Fruit fly (Drosophila melanogaster): Measurements from ENCODE around the gene Hel25E.
A peak's percentile ranks its signal among the peaks of the same experiment; 100 is the strongest.

Gene Hel25E

DNA sequence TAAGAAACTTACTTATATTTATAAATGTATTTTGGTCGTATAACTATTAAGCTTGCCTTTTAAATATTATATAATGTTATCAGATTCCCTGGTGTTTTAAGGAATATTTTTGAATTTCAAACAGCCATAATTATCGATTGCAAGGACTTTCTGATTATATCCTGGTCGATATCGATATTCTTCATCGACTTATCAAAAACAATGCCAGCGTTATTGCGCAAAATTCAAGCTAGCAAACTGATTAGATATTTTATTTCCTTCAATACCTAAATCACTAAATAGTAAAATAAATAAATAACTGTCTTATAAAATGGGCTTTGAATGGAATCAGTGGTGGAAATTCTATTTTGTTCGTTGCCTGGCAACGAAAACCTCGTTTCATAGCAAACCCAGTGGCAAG is 24.7 kb downstream of the Hel25E start, which contains the start of gene CG14020:
Gene CG14020, plus strand, starts transcription at position 345 of the 400 bp plus-strand sequence.
- TF ChIP-seq N (GFP tag; optimal IDR thresholded peaks at IDR 0.05), result no peak
- TF ChIP-seq Hr83 (GFP tag; optimal IDR thresholded peaks at IDR 0.05; ENCODE audit: poor library complexity, severe bottlenecking), result no peak
- no peak for TF ChIP-seq HLH106 (tag; optimal IDR thresholded peaks at IDR 0.05)
- TF ChIP-seq woc (GFP tag; optimal IDR thresholded peaks at IDR 0.05), result no peak
- TF ChIP-seq Hnf4 (GFP tag; optimal IDR thresholded peaks at IDR 0.05), result no peak
- no peak for TF ChIP-seq sage (GFP tag; optimal IDR thresholded peaks at IDR 0.05)
- TF ChIP-seq OdsH (GFP tag; optimal IDR thresholded peaks at IDR 0.05), result no peak
- no peak for TF ChIP-seq ey (GFP tag; optimal IDR thresholded peaks at IDR 0.05)
- TF ChIP-seq psq (GFP tag; optimal IDR thresholded peaks at IDR 0.05), result no peak
- TF ChIP-seq sv (GFP tag; optimal IDR thresholded peaks at IDR 0.05), result no peak
- no peak for TF ChIP-seq usp (GFP tag; optimal IDR thresholded peaks at IDR 0.05)
- TF ChIP-seq Mio (GFP tag; optimal IDR thresholded peaks at IDR 0.05), result no peak
- no peak for TF ChIP-seq foxo (GFP tag; optimal IDR thresholded peaks at IDR 0.05)
- TF ChIP-seq CG32264 (GFP tag; optimal IDR thresholded peaks at IDR 0.05), result no peak
- no peak for TF ChIP-seq Hr78 (GFP tag; optimal IDR thresholded peaks at IDR 0.05)
- no peak for TF ChIP-seq Dif (GFP tag; optimal IDR thresholded peaks at IDR 0.05; ENCODE audit: partially characterized antibody)
- TF ChIP-seq tai (GFP tag; optimal IDR thresholded peaks at IDR 0.05), result no peak
- no peak for TF ChIP-seq GATAd (GFP tag; optimal IDR thresholded peaks at IDR 0.05)

DNA sequence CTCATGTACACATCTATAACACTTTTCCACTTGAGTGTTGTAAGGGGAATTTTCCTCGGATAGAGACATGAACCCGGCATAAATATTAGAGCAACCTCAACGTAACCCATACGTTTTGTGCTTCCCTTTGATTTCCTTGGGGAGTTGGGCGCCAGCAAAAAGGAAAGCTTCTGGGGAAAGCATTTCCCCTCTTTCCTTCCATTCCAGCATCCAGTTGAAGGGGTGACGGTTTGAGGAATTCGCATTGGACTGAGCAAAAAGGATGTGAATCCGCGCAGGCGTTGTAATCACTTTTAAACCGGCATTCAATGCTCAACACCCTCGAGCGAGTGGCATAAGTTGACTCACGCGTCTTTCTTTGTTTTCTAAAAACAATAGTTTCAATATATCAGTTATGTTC is 27.2 kb downstream of the Hel25E start:
- TF ChIP-seq Vsx2 (GFP tag; optimal IDR thresholded peaks at IDR 0.05; ENCODE audit: partially characterized antibody) (no peak), psq (GFP tag; optimal IDR thresholded peaks at IDR 0.05) (no peak), Hr78 (GFP tag; optimal IDR thresholded peaks at IDR 0.05) (no peak), dl (GFP tag; optimal IDR thresholded peaks at IDR 0.05; ENCODE audit: insufficient read depth in 1 of 2, partially characterized antibody in 2 of 2) (no peak), jim (GFP tag; optimal IDR thresholded peaks at IDR 0.05) (no peak), foxo (GFP tag; optimal IDR thresholded peaks at IDR 0.05) (no peak), br (GFP tag; optimal IDR thresholded peaks at IDR 0.05) (no peak), h (GFP tag; optimal IDR thresholded peaks at IDR 0.05) (no peak), woc (GFP tag; optimal IDR thresholded peaks at IDR 0.05) (no peak), lola (GFP tag; optimal IDR thresholded peaks at IDR 0.05) (no peak), OdsH (GFP tag; optimal IDR thresholded peaks at IDR 0.05) (no peak), dsf (GFP tag; optimal IDR thresholded peaks at IDR 0.05; ENCODE audit: borderline replicate concordance) (no peak), sage (GFP tag; optimal IDR thresholded peaks at IDR 0.05) (no peak), Hr83 (GFP tag; optimal IDR thresholded peaks at IDR 0.05; ENCODE audit: poor library complexity, severe bottlenecking) (no peak), Rel (GFP tag; optimal IDR thresholded peaks at IDR 0.05) (no peak), Rel (tag; optimal IDR thresholded peaks at IDR 0.05) (no peak), Jra (GFP tag; optimal IDR thresholded peaks at IDR 0.05) (no peak), sv (GFP tag; optimal IDR thresholded peaks at IDR 0.05) (no peak)

DNA sequence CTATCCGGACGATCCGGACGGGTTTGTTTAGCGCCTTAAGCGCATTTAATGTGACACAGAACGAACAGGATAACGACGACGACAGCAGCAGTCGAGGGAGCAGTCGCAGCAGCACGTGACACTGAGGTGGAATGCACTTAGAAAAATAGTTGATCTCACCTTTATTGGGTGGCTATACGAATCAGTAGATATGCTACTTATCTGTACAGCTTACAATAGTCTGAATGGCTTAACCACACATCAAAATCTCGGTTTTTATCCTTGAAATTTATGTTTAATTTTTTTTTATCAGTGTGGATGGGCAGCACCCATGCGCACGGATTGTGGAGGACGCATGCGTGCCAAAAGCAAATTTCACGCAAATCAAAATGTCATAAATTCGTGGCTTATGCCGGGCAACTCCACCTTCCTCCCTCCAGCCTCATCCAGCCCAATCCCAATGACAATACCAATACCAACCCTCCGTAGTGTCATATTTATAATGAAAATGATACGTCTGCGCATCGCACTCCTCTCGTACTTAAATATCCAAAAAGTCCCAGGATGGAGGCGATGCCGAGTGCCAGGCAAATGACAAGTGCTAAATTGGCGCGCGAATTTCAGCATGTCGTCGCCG is 34.2 kb downstream of the Hel25E start:
- TF ChIP-seq HLH106 (tag; optimal IDR thresholded peaks at IDR 0.05) (peak; percentile 16), CG9705 (GFP tag; optimal IDR thresholded peaks at IDR 0.05) (no peak), foxo (GFP tag; optimal IDR thresholded peaks at IDR 0.05) (peak in 1 of 2 experiments; percentile 64)

DNA sequence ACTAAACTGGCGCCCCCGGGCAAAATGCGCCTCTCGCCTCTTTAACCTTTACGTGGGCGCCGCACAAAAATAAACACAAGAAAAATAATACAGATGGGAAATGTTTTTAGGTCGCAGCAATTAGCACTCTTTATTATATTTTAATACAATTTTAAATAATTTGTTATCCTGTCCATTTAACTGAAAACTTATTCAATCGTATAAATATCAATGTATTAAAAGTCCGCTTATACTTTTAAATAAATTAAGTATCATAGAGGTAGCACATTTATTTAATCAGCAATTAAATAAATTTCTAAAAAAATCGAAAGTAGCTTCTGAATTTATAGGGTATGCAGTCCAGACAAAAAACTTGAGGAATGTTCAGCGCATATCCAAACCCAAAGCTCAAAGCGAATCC is 35.0 kb downstream of the Hel25E start:
- TF ChIP-seq jim (GFP tag; optimal IDR thresholded peaks at IDR 0.05), result no peak
- no peak for TF ChIP-seq br (GFP tag; optimal IDR thresholded peaks at IDR 0.05)
- TF ChIP-seq N (GFP tag; optimal IDR thresholded peaks at IDR 0.05), result no peak
- no peak for TF ChIP-seq h (GFP tag; optimal IDR thresholded peaks at IDR 0.05)
- TF ChIP-seq psq (GFP tag; optimal IDR thresholded peaks at IDR 0.05), result no peak
- no peak for TF ChIP-seq CG9705 (GFP tag; optimal IDR thresholded peaks at IDR 0.05)
- no peak for TF ChIP-seq Vsx2 (GFP tag; optimal IDR thresholded peaks at IDR 0.05; ENCODE audit: partially characterized antibody)
- TF ChIP-seq rgr (GFP tag; optimal IDR thresholded peaks at IDR 0.05), result no peak
- TF ChIP-seq usp (GFP tag; optimal IDR thresholded peaks at IDR 0.05), result no peak

DNA sequence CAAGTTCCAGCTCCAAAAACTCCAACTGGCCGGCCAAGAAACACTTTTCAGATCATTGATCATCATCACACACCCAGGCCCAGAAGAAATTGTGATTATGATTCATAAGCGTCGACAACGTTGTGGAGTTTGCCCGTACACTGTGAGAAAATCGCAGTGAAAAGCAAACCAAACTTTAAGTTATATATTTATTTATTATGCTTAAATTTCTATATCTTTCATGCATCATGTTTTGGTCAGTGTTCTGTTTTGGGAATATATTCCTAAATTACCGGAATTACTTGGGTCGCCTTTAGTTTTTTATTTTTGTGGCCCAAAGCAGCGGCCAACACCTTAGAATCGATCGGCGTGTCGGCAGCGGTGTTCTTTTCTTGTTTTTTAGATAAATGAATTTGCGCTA is 37.0 kb downstream of the Hel25E start:
- no peak for TF ChIP-seq Hr83 (GFP tag; optimal IDR thresholded peaks at IDR 0.05; ENCODE audit: poor library complexity, severe bottlenecking)
- no peak for TF ChIP-seq dl (GFP tag; optimal IDR thresholded peaks at IDR 0.05; ENCODE audit: insufficient read depth in 1 of 2, partially characterized antibody in 2 of 2)
- no peak for TF ChIP-seq Mio (GFP tag; optimal IDR thresholded peaks at IDR 0.05)
- TF ChIP-seq Vsx2 (GFP tag; optimal IDR thresholded peaks at IDR 0.05; ENCODE audit: partially characterized antibody), result no peak
- no peak for TF ChIP-seq Hr78 (GFP tag; optimal IDR thresholded peaks at IDR 0.05)
- peak; percentile 30 for TF ChIP-seq psq (GFP tag; optimal IDR thresholded peaks at IDR 0.05)
- TF ChIP-seq HLH106 (tag; optimal IDR thresholded peaks at IDR 0.05), result peak; percentile 12
- TF ChIP-seq OdsH (GFP tag; optimal IDR thresholded peaks at IDR 0.05), result peak; percentile 40
- no peak for TF ChIP-seq N (GFP tag; optimal IDR thresholded peaks at IDR 0.05)
- peak; percentile 61 for TF ChIP-seq Hnf4 (GFP tag; optimal IDR thresholded peaks at IDR 0.05)
- no peak for TF ChIP-seq dsf (GFP tag; optimal IDR thresholded peaks at IDR 0.05; ENCODE audit: borderline replicate concordance)
- no peak for TF ChIP-seq rgr (GFP tag; optimal IDR thresholded peaks at IDR 0.05)
- TF ChIP-seq foxo (GFP tag; optimal IDR thresholded peaks at IDR 0.05), result peak in 1 of 2 experiments; percentile 34
- TF ChIP-seq Sp1 (GFP tag; optimal IDR thresholded peaks at IDR 0.05), result peak; percentile 32
- peak; percentile 28 for TF ChIP-seq ey (GFP tag; optimal IDR thresholded peaks at IDR 0.05)
- no peak for TF ChIP-seq dmrt93B (GFP tag; optimal IDR thresholded peaks at IDR 0.05)
- TF ChIP-seq sv (GFP tag; optimal IDR thresholded peaks at IDR 0.05), result no peak
- peak; percentile 19 for TF ChIP-seq h (GFP tag; optimal IDR thresholded peaks at IDR 0.05)
- TF ChIP-seq fru (GFP tag; optimal IDR thresholded peaks at IDR 0.05), result peak; percentile 55
- TF ChIP-seq br (GFP tag; optimal IDR thresholded peaks at IDR 0.05), result peak; percentile 40

All from whole organism, wandering third instar larva.